Worm (Caenorhabditis elegans): ENCODE results near the gene srx-80.

DNA sequence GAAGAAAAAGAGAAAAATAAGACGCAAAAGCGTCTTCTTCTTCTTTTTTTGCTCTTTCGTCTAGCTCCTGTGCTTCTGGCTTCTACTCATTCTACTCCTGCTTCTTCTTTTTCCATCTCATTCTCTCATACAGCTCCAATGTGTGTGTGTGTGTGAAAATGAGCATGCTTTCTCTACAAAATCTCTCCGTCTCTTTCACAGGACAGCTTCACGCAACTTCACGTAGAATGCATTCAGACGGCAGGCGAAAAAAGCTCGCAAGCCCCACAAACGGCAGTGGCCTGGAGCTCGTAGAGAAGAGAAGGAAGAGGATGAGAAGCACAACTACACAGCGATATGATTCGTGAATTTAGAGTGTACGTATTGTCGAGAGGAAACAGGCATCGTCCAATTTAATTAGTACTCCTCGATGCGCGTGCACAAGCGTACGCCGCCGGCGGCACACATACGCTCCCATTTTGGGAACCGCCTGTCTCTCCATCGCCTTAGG is 47.8 kb downstream of the srx-80 start:
- TF ChIP-seq snpc-4 (tag; optimal IDR thresholded peaks at IDR 0.05) (no peak), unc-62 (GFP tag; optimal IDR thresholded peaks at IDR 0.05) (no peak), nhr-76 (tag; optimal IDR thresholded peaks at IDR 0.05) (no peak), unc-39 (tag; optimal IDR thresholded peaks at IDR 0.05) (no peak), nhr-237 (tag; optimal IDR thresholded peaks at IDR 0.05) (no peak), cnd-1 (tag; optimal IDR thresholded peaks at IDR 0.05) (no peak), lin-13 (tag; optimal IDR thresholded peaks at IDR 0.05) (no peak), nhr-28 (tag; optimal IDR thresholded peaks at IDR 0.05) (no peak), nhr-12 (tag; optimal IDR thresholded peaks at IDR 0.05) (no peak), lsy-2 (tag; optimal IDR thresholded peaks at IDR 0.05) (no peak), ceh-83 (GFP tag; optimal IDR thresholded peaks at IDR 0.05) (no peak)
